Worm (Caenorhabditis elegans): ENCODE results near the gene hlh-6.

The hlh-6 gene

ce11 chrII:9583461-9583860, 31.2 kb downstream of the hlh-6 start, which contains the start of gene wee-1.1:
TSS of gene wee-1.1 (minus strand) at chrII:9583561.
- no peak for TF ChIP-seq egl-27 (tag; optimal IDR thresholded peaks at IDR 0.05)
- no peak for TF ChIP-seq elt-1 (tag; optimal IDR thresholded peaks at IDR 0.05)
- TF ChIP-seq C34F6.9 (tag; optimal IDR thresholded peaks at IDR 0.05), result no peak
- no peak for TF ChIP-seq lin-39 (tag; optimal IDR thresholded peaks at IDR 0.05)
- TF ChIP-seq unc-62 (GFP tag; optimal IDR thresholded peaks at IDR 0.05), result no peak
- no peak for TF ChIP-seq fos-1 (tag; optimal IDR thresholded peaks at IDR 0.05)
- no peak for TF ChIP-seq ceh-82 (tag; optimal IDR thresholded peaks at IDR 0.05)
- no peak for TF ChIP-seq blmp-1 (tag; optimal IDR thresholded peaks at IDR 0.05; ENCODE audit: insufficient read depth)
- TF ChIP-seq zag-1 (tag; optimal IDR thresholded peaks at IDR 0.05), result no peak
- no peak for TF ChIP-seq unc-39 (tag; optimal IDR thresholded peaks at IDR 0.05)
- no peak for TF ChIP-seq nhr-10 (tag; optimal IDR thresholded peaks at IDR 0.05)
- no peak for TF ChIP-seq ztf-1 (GFP tag; conservative IDR thresholded peaks at IDR 0.05)
- TF ChIP-seq ZK546.5 (tag; optimal IDR thresholded peaks at IDR 0.05), result no peak
- TF ChIP-seq ztf-4 (tag; optimal IDR thresholded peaks at IDR 0.05), result no peak
- no peak for TF ChIP-seq dmd-4 (tag; optimal IDR thresholded peaks at IDR 0.05)

- TF ChIP-seq ZK546.5 (tag; optimal IDR thresholded peaks at IDR 0.05) (no peak), F13H6.1 (tag; optimal IDR thresholded peaks at IDR 0.05) (peak; percentile 6)
Observed at ce11 chrII:9577630-9578029, 37.0 kb downstream of the hlh-6 start.

- TF ChIP-seq blmp-1 (tag; optimal IDR thresholded peaks at IDR 0.05; ENCODE audit: insufficient read depth) (no peak), mab-5 (tag; optimal IDR thresholded peaks at IDR 0.05) (peak; percentile 74), crh-2 (tag; optimal IDR thresholded peaks at IDR 0.05) (peak; percentile 14)
Observed at ce11 chrII:9576707-9577106, 37.9 kb downstream of the hlh-6 start.

- TF ChIP-seq blmp-1 (tag; optimal IDR thresholded peaks at IDR 0.05; ENCODE audit: insufficient read depth) (no peak), nhr-129 (tag; optimal IDR thresholded peaks at IDR 0.05) (no peak), elt-3 (tag; optimal IDR thresholded peaks at IDR 0.05) (no peak), dmd-4 (tag; optimal IDR thresholded peaks at IDR 0.05) (no peak), unc-55 (GFP tag; optimal IDR thresholded peaks at IDR 0.05) (no peak)
Observed at ce11 chrII:9575670-9576069, 39.0 kb downstream of the hlh-6 start, which contains the start of gene exc-7. TSS of gene exc-7 (plus strand) at chrII:9575970.

- TF ChIP-seq nhr-129 (tag; optimal IDR thresholded peaks at IDR 0.05) (peak; percentile 8), sma-9 (GFP tag; optimal IDR thresholded peaks at IDR 0.05) (no peak), sma-9 (tag; optimal IDR thresholded peaks at IDR 0.05) (no peak)
Observed at ce11 chrII:9574406-9574805, 40.2 kb downstream of the hlh-6 start.

- TF ChIP-seq nhr-129 (tag; optimal IDR thresholded peaks at IDR 0.05) (peak; percentile 17), nhr-25 (tag; optimal IDR thresholded peaks at IDR 0.05) (peak; percentile 4), zag-1 (tag; optimal IDR thresholded peaks at IDR 0.05) (no peak), lin-11 (tag; optimal IDR thresholded peaks at IDR 0.05) (no peak), nhr-21 (tag; optimal IDR thresholded peaks at IDR 0.05) (peak; percentile 31), elt-1 (tag; optimal IDR thresholded peaks at IDR 0.05) (no peak)
Observed at ce11 chrII:9573412-9573811, 41.2 kb downstream of the hlh-6 start.

ce11 chrII:9566045-9566444, 48.6 kb downstream of the hlh-6 start:
- TF ChIP-seq crh-2 (tag; optimal IDR thresholded peaks at IDR 0.05), result peak; percentile 40
- TF ChIP-seq ZK546.5 (tag; optimal IDR thresholded peaks at IDR 0.05), result no peak
- TF ChIP-seq nhr-12 (tag; optimal IDR thresholded peaks at IDR 0.05), result no peak
- TF ChIP-seq lin-11 (tag; optimal IDR thresholded peaks at IDR 0.05), result peak; percentile 25
- TF ChIP-seq blmp-1 (tag; optimal IDR thresholded peaks at IDR 0.05; ENCODE audit: insufficient read depth), result no peak
- peak; percentile 10 for TF ChIP-seq zag-1 (tag; optimal IDR thresholded peaks at IDR 0.05)
- TF ChIP-seq ceh-16 (tag; optimal IDR thresholded peaks at IDR 0.05), result no peak
- TF ChIP-seq Y55F3AM.14 (GFP tag; optimal IDR thresholded peaks at IDR 0.05), result no peak
- no peak for TF ChIP-seq snpc-4 (tag; optimal IDR thresholded peaks at IDR 0.05)
- TF ChIP-seq lsy-2 (tag; optimal IDR thresholded peaks at IDR 0.05), result peak; percentile 40 to 44
- TF ChIP-seq lin-13 (GFP tag; optimal IDR thresholded peaks at IDR 0.05), result peak; percentile 17
- TF ChIP-seq nhr-129 (tag; optimal IDR thresholded peaks at IDR 0.05), result peak; percentile 68
- TF ChIP-seq gmeb-1 (tag; optimal IDR thresholded peaks at IDR 0.05), result peak; percentile 32
- TF ChIP-seq fos-1 (tag; optimal IDR thresholded peaks at IDR 0.05), result peak; percentile 22
- peak; percentile 26 for TF ChIP-seq nhr-11 (tag; optimal IDR thresholded peaks at IDR 0.05)
- no peak for TF ChIP-seq ztf-1 (GFP tag; conservative IDR thresholded peaks at IDR 0.05)
- TF ChIP-seq dmd-4 (tag; optimal IDR thresholded peaks at IDR 0.05), result no peak
- peak; percentile 58 for TF ChIP-seq nhr-25 (tag; optimal IDR thresholded peaks at IDR 0.05)
- TF ChIP-seq egl-27 (tag; optimal IDR thresholded peaks at IDR 0.05), result peak; percentile 51
- no peak for TF ChIP-seq elt-1 (tag; optimal IDR thresholded peaks at IDR 0.05)
- peak; percentile 58 for TF ChIP-seq sma-9 (GFP tag; optimal IDR thresholded peaks at IDR 0.05)
- no peak for TF ChIP-seq sma-9 (tag; optimal IDR thresholded peaks at IDR 0.05)
- no peak for TF ChIP-seq alr-1 (tag; optimal IDR thresholded peaks at IDR 0.05)
- TF ChIP-seq sma-3 (GFP tag; optimal IDR thresholded peaks at IDR 0.05), result peak; percentile 46
- TF ChIP-seq unc-55 (GFP tag; optimal IDR thresholded peaks at IDR 0.05), result peak; percentile 37
- no peak for TF ChIP-seq ztf-11 (tag; optimal IDR thresholded peaks at IDR 0.05)
- peak; percentile 22 for TF ChIP-seq F13H6.1 (tag; optimal IDR thresholded peaks at IDR 0.05)
- TF ChIP-seq ama-1 (optimal IDR thresholded peaks at IDR 0.05), result no peak
- TF ChIP-seq nhr-21 (tag; optimal IDR thresholded peaks at IDR 0.05), result peak; percentile 18
- TF ChIP-seq lin-39 (tag; optimal IDR thresholded peaks at IDR 0.05), result no peak
- TF ChIP-seq elt-3 (tag; optimal IDR thresholded peaks at IDR 0.05), result no peak
- TF ChIP-seq nhr-10 (tag; optimal IDR thresholded peaks at IDR 0.05), result no peak

Data from whole organism, L2 larva.